Worm (Caenorhabditis elegans): ENCODE data around the gene T08B6.4.

The T08B6.4 gene

DNA sequence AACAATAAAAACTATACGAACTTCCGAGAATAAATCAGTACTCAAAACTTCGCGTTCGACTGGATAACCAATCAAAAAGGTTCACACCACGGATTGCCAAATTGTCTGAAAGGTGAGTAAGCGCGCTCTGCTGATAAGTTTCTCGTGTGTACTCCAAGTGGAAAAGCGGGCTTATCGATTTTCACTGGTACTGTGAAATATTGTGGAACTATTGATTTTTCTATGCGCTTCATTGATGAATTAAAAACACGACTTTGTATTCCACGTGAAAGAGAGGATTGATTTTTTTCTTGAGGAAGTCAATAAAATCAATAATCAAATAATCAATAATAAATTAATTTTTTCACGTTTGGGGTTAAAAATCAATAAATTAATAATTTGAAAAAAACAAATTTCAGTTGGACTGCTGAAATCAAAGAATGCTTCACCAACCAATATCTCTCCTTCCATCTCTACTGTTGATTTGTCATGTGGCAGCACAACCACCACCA lies at the start of gene T08B6.4:
Gene T08B6.4 (plus strand): TSS at position 51 of the 491 bp plus-strand sequence.
- TF ChIP-seq bed-3 (GFP tag; optimal IDR thresholded peaks at IDR 0.05) (no peak), blmp-1 (tag; optimal IDR thresholded peaks at IDR 0.05) (no peak), flh-1 (GFP tag; optimal IDR thresholded peaks at IDR 0.05) (no peak), nhr-28 (tag; optimal IDR thresholded peaks at IDR 0.05) (no peak), drap-1 (GFP tag; optimal IDR thresholded peaks at IDR 0.05) (no peak), mab-5 (tag; optimal IDR thresholded peaks at IDR 0.05) (no peak)

DNA sequence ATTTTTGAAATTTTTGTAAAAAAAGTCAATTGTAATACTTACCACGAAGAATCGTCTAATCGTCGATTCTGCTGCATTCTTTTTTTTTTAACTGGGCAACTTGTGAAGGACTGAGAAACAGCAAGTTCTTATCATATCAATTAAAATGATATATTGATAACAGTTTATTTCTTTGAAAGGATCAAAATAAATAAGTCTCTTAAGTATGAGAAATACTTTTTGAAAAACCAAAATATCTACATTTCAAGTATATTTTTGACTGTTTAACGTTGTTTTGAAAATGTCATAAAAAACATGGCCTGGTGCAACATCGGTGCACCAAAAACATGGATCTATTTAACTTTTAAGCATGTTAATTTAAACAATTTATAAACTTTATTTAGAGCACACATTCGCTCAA lies 49.3 kb upstream of the T08B6.4 start, which contains the start of gene Y17G9A.2:
Gene Y17G9A.2 (minus strand): TSS at position 101 of the 400 bp plus-strand sequence.
- no peak for TF ChIP-seq mls-2 (tag; optimal IDR thresholded peaks at IDR 0.05)
- no peak for TF ChIP-seq unc-62 (GFP tag; optimal IDR thresholded peaks at IDR 0.05)
- no peak for TF ChIP-seq mab-5 (tag; optimal IDR thresholded peaks at IDR 0.05)
- no peak for TF ChIP-seq drap-1 (GFP tag; optimal IDR thresholded peaks at IDR 0.05)
- no peak for TF ChIP-seq mep-1 (tag; optimal IDR thresholded peaks at IDR 0.05)
- TF ChIP-seq flh-1 (GFP tag; optimal IDR thresholded peaks at IDR 0.05): no peak
- TF ChIP-seq elt-3 (tag; optimal IDR thresholded peaks at IDR 0.05): no peak
- TF ChIP-seq snpc-4 (tag; optimal IDR thresholded peaks at IDR 0.05): no peak
- TF ChIP-seq cnd-1 (tag; optimal IDR thresholded peaks at IDR 0.05): no peak

DNA sequence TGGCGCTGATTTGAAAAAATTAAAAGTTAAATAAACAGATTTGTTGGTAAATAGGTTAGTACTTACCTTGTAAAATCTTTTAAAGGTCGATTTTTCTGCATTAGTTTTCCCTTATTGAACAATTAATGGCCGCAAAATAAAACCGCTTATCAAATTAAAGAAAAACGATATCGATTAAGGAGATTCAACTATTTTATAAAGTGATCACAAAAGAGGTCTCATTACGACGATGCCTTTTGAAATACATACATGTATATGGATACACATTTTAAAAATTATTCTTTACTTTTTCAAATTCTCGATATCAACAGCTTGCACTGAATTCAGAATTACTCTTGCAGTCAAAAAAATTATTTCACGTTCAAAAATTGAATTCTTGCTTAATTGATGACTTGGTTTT lies 46.9 kb upstream of the T08B6.4 start, which contains the start of gene Y17G9A.3:
Gene Y17G9A.3 (minus strand): TSS at position 101 of the 400 bp plus-strand sequence.
- TF ChIP-seq nhr-28 (tag; optimal IDR thresholded peaks at IDR 0.05): no peak
- no peak for TF ChIP-seq bed-3 (GFP tag; optimal IDR thresholded peaks at IDR 0.05)
- TF ChIP-seq flh-1 (GFP tag; optimal IDR thresholded peaks at IDR 0.05): no peak
- TF ChIP-seq unc-62 (GFP tag; optimal IDR thresholded peaks at IDR 0.05): no peak
- TF ChIP-seq lin-32 (GFP tag; optimal IDR thresholded peaks at IDR 0.05): no peak
- TF ChIP-seq nhr-237 (tag; optimal IDR thresholded peaks at IDR 0.05): no peak
- no peak for TF ChIP-seq ceh-83 (GFP tag; optimal IDR thresholded peaks at IDR 0.05)
- no peak for TF ChIP-seq elt-3 (tag; optimal IDR thresholded peaks at IDR 0.05)
- TF ChIP-seq sptf-1 (tag; optimal IDR thresholded peaks at IDR 0.05): no peak
- no peak for TF ChIP-seq nhr-2 (tag; optimal IDR thresholded peaks at IDR 0.05)

DNA sequence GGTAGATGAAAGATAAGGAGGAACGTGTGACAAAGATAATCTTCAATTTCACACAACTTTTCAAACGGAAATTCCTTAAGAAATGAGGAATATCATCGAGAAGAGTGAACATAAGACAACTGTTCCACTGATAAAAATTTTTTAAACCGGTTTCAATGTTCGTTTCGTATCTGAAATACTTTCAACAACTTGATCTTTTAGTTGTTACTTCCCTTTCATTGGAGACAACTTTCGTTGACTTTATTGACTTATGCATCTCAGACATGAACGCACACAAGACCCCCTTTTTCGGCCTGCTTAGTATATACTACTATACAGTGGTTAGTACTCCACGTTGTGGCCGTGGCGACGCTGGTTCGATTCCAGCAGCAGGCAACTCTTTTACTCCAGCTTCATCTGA lies 44.0 kb upstream of the T08B6.4 start, which contains the start of the genes Y17G9A.4 and str-173:
Gene Y17G9A.4 (minus strand): TSS at position 101 of the 400 bp plus-strand sequence.
Gene str-173 (plus strand): TSS at position 325 of the 400 bp plus-strand sequence.
- no peak for TF ChIP-seq nhr-76 (tag; optimal IDR thresholded peaks at IDR 0.05)
- no peak for TF ChIP-seq flh-1 (GFP tag; optimal IDR thresholded peaks at IDR 0.05)
- no peak for TF ChIP-seq mab-5 (tag; optimal IDR thresholded peaks at IDR 0.05)
- no peak for TF ChIP-seq lin-32 (GFP tag; optimal IDR thresholded peaks at IDR 0.05)
- TF ChIP-seq unc-62 (GFP tag; optimal IDR thresholded peaks at IDR 0.05): no peak
- TF ChIP-seq tbx-8 (GFP tag; optimal IDR thresholded peaks at IDR 0.05): no peak
- no peak for TF ChIP-seq unc-120 (tag; optimal IDR thresholded peaks at IDR 0.05; ENCODE audit: poor library complexity, severe bottlenecking)
- TF ChIP-seq mep-1 (tag; optimal IDR thresholded peaks at IDR 0.05): no peak
- TF ChIP-seq ztf-11 (tag; optimal IDR thresholded peaks at IDR 0.05): no peak
- no peak for TF ChIP-seq mls-2 (tag; optimal IDR thresholded peaks at IDR 0.05)
- TF ChIP-seq nhr-12 (tag; optimal IDR thresholded peaks at IDR 0.05): no peak
- no peak for TF ChIP-seq nhr-28 (tag; optimal IDR thresholded peaks at IDR 0.05)
- no peak for TF ChIP-seq bed-3 (GFP tag; optimal IDR thresholded peaks at IDR 0.05)
- TF ChIP-seq M03D4.4 (tag; optimal IDR thresholded peaks at IDR 0.05): no peak
- no peak for TF ChIP-seq nhr-2 (tag; optimal IDR thresholded peaks at IDR 0.05)
- no peak for TF ChIP-seq elt-1 (tag; optimal IDR thresholded peaks at IDR 0.05; ENCODE audit: borderline replicate concordance, insufficient read depth)
- no peak for TF ChIP-seq nhr-237 (tag; optimal IDR thresholded peaks at IDR 0.05)
- TF ChIP-seq hlh-1 (tag; optimal IDR thresholded peaks at IDR 0.05): no peak

DNA sequence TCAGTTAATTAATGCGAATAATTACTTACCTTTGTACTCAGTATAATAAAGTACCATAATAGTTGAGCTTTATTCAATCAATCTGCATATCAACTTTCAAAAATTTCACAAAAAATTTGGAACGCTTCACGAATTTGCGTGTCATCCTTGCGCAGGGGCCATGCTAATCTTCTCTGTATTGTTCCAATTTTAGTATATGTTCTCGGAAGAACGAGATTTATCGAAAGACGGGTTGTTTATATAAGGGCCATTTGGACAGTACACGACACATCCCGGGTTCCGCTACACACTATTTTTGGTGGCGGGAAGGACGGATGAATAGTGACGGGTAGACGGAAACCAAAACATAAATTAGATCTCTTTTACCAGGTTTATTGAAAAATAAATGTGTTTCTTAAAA lies 41.0 kb upstream of the T08B6.4 start:
- no peak for TF ChIP-seq mab-5 (tag; optimal IDR thresholded peaks at IDR 0.05)
- TF ChIP-seq ztf-11 (tag; optimal IDR thresholded peaks at IDR 0.05): no peak
- no peak for TF ChIP-seq zip-8 (tag; optimal IDR thresholded peaks at IDR 0.05)
- no peak for TF ChIP-seq blmp-1 (tag; optimal IDR thresholded peaks at IDR 0.05)
- TF ChIP-seq M03D4.4 (tag; optimal IDR thresholded peaks at IDR 0.05): no peak
- no peak for TF ChIP-seq nhr-12 (tag; optimal IDR thresholded peaks at IDR 0.05)
- TF ChIP-seq mls-2 (tag; optimal IDR thresholded peaks at IDR 0.05): no peak
- TF ChIP-seq pha-4 (tag; optimal IDR thresholded peaks at IDR 0.05): no peak
- no peak for TF ChIP-seq sptf-1 (tag; optimal IDR thresholded peaks at IDR 0.05)
- no peak for TF ChIP-seq ces-1 (GFP tag; optimal IDR thresholded peaks at IDR 0.05)
- no peak for TF ChIP-seq tbx-8 (GFP tag; optimal IDR thresholded peaks at IDR 0.05)
- TF ChIP-seq snpc-4 (tag; optimal IDR thresholded peaks at IDR 0.05): no peak
- TF ChIP-seq drap-1 (GFP tag; optimal IDR thresholded peaks at IDR 0.05): no peak
